Worm (Caenorhabditis elegans) whole organism, mixed stage, embryonic: ENCODE data around the gene Y57E12AL.1.

Source experiments
- M03D4.4 ChIP-seq: sonication (generic microtip); optimal IDR thresholded peaks from 2 replicates; lab custom pipeline; 2017; ENCODE audit warnings: mild to moderate bottlenecking, missing genetic modification characterization, missing compliant biosample characterization
- ham-2 ChIP-seq: fragments of 200-800 bp; sonication (Bioruptor generic); optimal IDR thresholded peaks from 2 replicates; lab custom pipeline; 2018; ENCODE audit warnings: mild to moderate bottlenecking, missing genetic modification characterization, missing compliant biosample characterization
- nhr-28 ChIP-seq: fragments of 150-350 bp; optimal IDR thresholded peaks from 2 replicates; lab custom pipeline; 2014; ENCODE audit warnings: missing biosample characterization, missing genetic modification characterization
- snpc-4 ChIP-seq: fragments of 150-350 bp; optimal IDR thresholded peaks from 2 replicates; lab custom pipeline; 2014; ENCODE audit warnings: missing biosample characterization, missing genetic modification characterization

DNA sequence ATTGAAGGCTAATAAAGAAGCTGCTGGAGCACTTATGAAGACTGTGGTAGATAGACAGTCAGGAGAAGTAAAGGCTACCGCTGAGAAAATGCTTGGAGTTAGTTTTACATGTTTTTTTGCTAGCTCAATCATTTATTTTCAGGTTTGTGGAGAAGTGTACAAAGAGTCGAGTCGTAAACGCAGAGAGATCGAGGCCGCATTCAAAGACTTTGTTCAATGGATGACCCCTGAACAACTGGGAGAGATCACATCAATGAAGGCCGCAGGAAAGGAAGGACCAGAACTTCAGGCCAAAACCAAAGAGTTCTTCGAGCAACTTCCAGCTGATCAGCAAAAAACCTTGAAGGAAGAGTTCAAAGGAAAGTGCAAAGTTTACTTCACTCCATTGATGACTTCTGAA is 18.4 kb downstream of the Y57E12AL.1 start:
- TF ChIP-seq snpc-4 (tag; lab: Kevin White, UChicago) = no peak
- TF ChIP-seq nhr-28 (tag; lab: Kevin White, UChicago) = no peak
- TF ChIP-seq M03D4.4 (tag; lab: Kevin White, UChicago) = no peak
- TF ChIP-seq ham-2 (GFP tag; lab: Kevin White, UChicago) = no peak
